Worm (Caenorhabditis elegans): ENCODE results near the gene F54F7.8.

DNA sequence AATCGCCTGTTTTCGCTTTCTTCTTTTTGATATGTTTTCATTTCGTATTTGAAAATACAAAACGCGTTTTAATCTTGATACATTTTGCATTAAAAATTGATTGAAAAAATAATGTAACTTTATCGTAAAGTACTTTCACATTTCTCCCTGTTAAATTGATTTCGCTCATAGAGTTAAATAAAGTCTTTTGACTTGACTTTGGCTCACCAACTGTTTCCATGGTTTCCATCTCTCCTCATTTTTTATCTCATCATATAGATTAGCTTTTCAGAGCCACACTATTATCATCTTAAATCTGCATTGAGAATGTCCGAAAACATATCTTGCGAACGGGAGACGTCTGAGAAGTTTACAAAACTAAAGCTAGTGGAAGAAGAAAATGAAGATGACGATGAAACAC, 8.5 kb upstream of the F54F7.8 start, which contains the start of gene F54F7.10:
- TF ChIP-seq blmp-1 (tag; optimal IDR thresholded peaks at IDR 0.05) (no peak), unc-39 (tag; optimal IDR thresholded peaks at IDR 0.05) (no peak), sem-2 (GFP tag; optimal IDR thresholded peaks at IDR 0.05) (no peak), tbx-8 (GFP tag; optimal IDR thresholded peaks at IDR 0.05) (no peak), elt-3 (tag; optimal IDR thresholded peaks at IDR 0.05) (no peak), mab-5 (tag; optimal IDR thresholded peaks at IDR 0.05) (no peak), snpc-4 (tag; optimal IDR thresholded peaks at IDR 0.05) (no peak), nhr-28 (tag; optimal IDR thresholded peaks at IDR 0.05) (no peak), nhr-237 (tag; optimal IDR thresholded peaks at IDR 0.05) (no peak), ceh-43 (GFP tag; optimal IDR thresholded peaks at IDR 0.05) (no peak), ces-1 (GFP tag; optimal IDR thresholded peaks at IDR 0.05) (no peak), ztf-11 (tag; optimal IDR thresholded peaks at IDR 0.05) (no peak)

Data from whole organism, mixed stage, embryonic.